Worm (Caenorhabditis elegans) whole organism, L2 larva: Measurements from ENCODE around the gene lido-2.

Source experiments
- C34F6.9 ChIP-seq: fragments of 150-350 bp; optimal IDR thresholded peaks from 2 replicates; lab custom pipeline; 2014; ENCODE audit warnings: missing biosample characterization, missing genetic modification characterization
- F13H6.1 ChIP-seq: sonication (generic microtip); optimal IDR thresholded peaks from 2 replicates; lab custom pipeline; 2016; ENCODE audit warnings: missing genetic modification characterization, missing compliant biosample characterization
- Y55F3AM.14 ChIP-seq: fragments of 200-800 bp; sonication (Bioruptor generic); optimal IDR thresholded peaks from 2 replicates; lab custom pipeline; 2018; ENCODE audit warnings: mild to moderate bottlenecking, missing genetic modification characterization, missing compliant biosample characterization
- ZK546.5 ChIP-seq: sonication (generic microtip); optimal IDR thresholded peaks from 2 replicates; lab custom pipeline; 2017; ENCODE audit warnings: missing biosample characterization, missing genetic modification characterization
- alr-1 ChIP-seq: fragments of 150-350 bp; optimal IDR thresholded peaks from 2 replicates; lab custom pipeline; 2014; ENCODE audit warnings: missing biosample characterization, missing genetic modification characterization
- aly-2 ChIP-seq: fragments of 150-350 bp; optimal IDR thresholded peaks from 2 replicates; lab custom pipeline; 2014; ENCODE audit warnings: missing biosample characterization, missing genetic modification characterization
- ama-1 ChIP-seq: fragments of 150-350 bp; optimal IDR thresholded peaks from 2 replicates; lab custom pipeline; 2018; ENCODE audit warnings: inconsistent platforms
- blmp-1 ChIP-seq: sonication (generic microtip); optimal IDR thresholded peaks from 2 replicates; lab custom pipeline; 2017; ENCODE audit warnings: missing genetic modification characterization, mild to moderate bottlenecking, missing compliant biosample characterization, antibody characterized with exemption, moderate library complexity; ENCODE audit not compliant: insufficient read depth
- ceh-82 ChIP-seq: fragments of 150-350 bp; optimal IDR thresholded peaks from 2 replicates; lab custom pipeline; 2014; ENCODE audit warnings: missing biosample characterization, missing genetic modification characterization
- crh-2 ChIP-seq: sonication (generic microtip); optimal IDR thresholded peaks from 2 replicates; lab custom pipeline; 2017; ENCODE audit warnings: missing biosample characterization, missing genetic modification characterization
- dmd-4 ChIP-seq: sonication (generic microtip); optimal IDR thresholded peaks from 2 replicates; lab custom pipeline; 2017; ENCODE audit warnings: missing biosample characterization, missing genetic modification characterization
- elt-1 ChIP-seq: fragments of 150-350 bp; optimal IDR thresholded peaks from 2 replicates; lab custom pipeline; 2014; ENCODE audit warnings: missing biosample characterization, missing genetic modification characterization
- fos-1 ChIP-seq: fragments of 150-350 bp; optimal IDR thresholded peaks from 2 replicates; lab custom pipeline; 2014; ENCODE audit warnings: missing biosample characterization, missing genetic modification characterization
- gmeb-1 ChIP-seq: fragments of 150-350 bp; optimal IDR thresholded peaks from 2 replicates; lab custom pipeline; 2014; ENCODE audit warnings: missing biosample characterization, missing genetic modification characterization
- lin-11 ChIP-seq: fragments of 150-350 bp; sonication (generic microtip); optimal IDR thresholded peaks from 2 replicates; lab custom pipeline; 2014; ENCODE audit warnings: missing biosample characterization, missing genetic modification characterization, inconsistent platforms, mixed read lengths
- lin-13 ChIP-seq: fragments of 150-350 bp; optimal IDR thresholded peaks from 2 replicates; lab custom pipeline; 2014; ENCODE audit warnings: missing biosample characterization, missing genetic modification reagents, missing genetic modification characterization
- lin-39 ChIP-seq: fragments of 150-350 bp; optimal IDR thresholded peaks from 2 replicates; lab custom pipeline; 2014; ENCODE audit warnings: missing biosample characterization, missing genetic modification reagents, missing genetic modification characterization
- lsy-2 ChIP-seq, 2 experiments: fragments of 150-350 bp in 1 of 2; sonication (generic microtip) in 1 of 2; optimal IDR thresholded peaks; 2 replicates each; lab custom pipeline; 2014 to 2017; ENCODE audit warnings: missing biosample characterization in 2 of 2, missing genetic modification characterization in 2 of 2
- mab-5 ChIP-seq: fragments of 150-350 bp; optimal IDR thresholded peaks from 2 replicates; lab custom pipeline; 2014; ENCODE audit warnings: missing biosample characterization, missing genetic modification characterization
- mdl-1 ChIP-seq, 2 experiments: fragments of 150-350 bp in 1 of 2; sonication (generic microtip) in 1 of 2; optimal IDR thresholded peaks; 2 replicates each; lab custom pipeline; 2017; ENCODE audit warnings: missing biosample characterization in 2 of 2, missing genetic modification characterization in 2 of 2
- nhr-10 ChIP-seq: sonication (generic microtip); optimal IDR thresholded peaks from 2 replicates; lab custom pipeline; 2017; ENCODE audit warnings: missing biosample characterization, missing genetic modification characterization
- nhr-11 ChIP-seq: fragments of 150-350 bp; optimal IDR thresholded peaks from 2 replicates; lab custom pipeline; 2014; ENCODE audit warnings: missing biosample characterization, missing genetic modification characterization
- nhr-129 ChIP-seq: fragments of 150-350 bp; optimal IDR thresholded peaks from 2 replicates; lab custom pipeline; 2014; ENCODE audit warnings: missing biosample characterization, missing genetic modification characterization
- nhr-21 ChIP-seq: fragments of 150-350 bp; optimal IDR thresholded peaks from 2 replicates; lab custom pipeline; 2014; ENCODE audit warnings: missing biosample characterization, missing genetic modification characterization
- nhr-237 ChIP-seq: fragments of 150-350 bp; optimal IDR thresholded peaks from 2 replicates; lab custom pipeline; 2014; ENCODE audit warnings: missing biosample characterization, missing genetic modification characterization
- nhr-6 ChIP-seq: fragments of 150-350 bp; optimal IDR thresholded peaks from 2 replicates; lab custom pipeline; 2014; ENCODE audit warnings: missing biosample characterization, missing genetic modification characterization
- nhr-77 ChIP-seq: fragments of 150-350 bp; optimal IDR thresholded peaks from 2 replicates; lab custom pipeline; 2014; ENCODE audit warnings: missing biosample characterization, missing genetic modification characterization
- peb-1 ChIP-seq: fragments of 150-350 bp; optimal IDR thresholded peaks from 2 replicates; lab custom pipeline; 2014; ENCODE audit warnings: missing biosample characterization, missing genetic modification characterization
- sem-4 ChIP-seq: fragments of 150-350 bp; optimal IDR thresholded peaks from 2 replicates; lab custom pipeline; 2014; ENCODE audit warnings: missing biosample characterization, missing genetic modification reagents, missing genetic modification characterization
- skn-1 ChIP-seq: sonication (generic microtip); optimal IDR thresholded peaks from 2 replicates; lab custom pipeline; 2017; ENCODE audit warnings: missing biosample characterization, missing genetic modification characterization
- sma-3 ChIP-seq: sonication (generic microtip); optimal IDR thresholded peaks from 2 replicates; lab custom pipeline; 2016; ENCODE audit warnings: missing genetic modification reagents, missing genetic modification characterization, missing compliant biosample characterization
- sma-9 ChIP-seq, 2 experiments: fragments of 150-350 bp in 1 of 2; sonication (generic microtip) in 1 of 2; optimal IDR thresholded peaks; 2 replicates each; lab custom pipeline; 2014 to 2016; ENCODE audit warnings: missing genetic modification characterization in 2 of 2, mild to moderate bottlenecking in 1 of 2, missing biosample characterization in 1 of 2, missing compliant biosample characterization in 1 of 2, missing genetic modification reagents in 1 of 2, moderate library complexity in 1 of 2
- unc-62 ChIP-seq: fragments of 150-350 bp; optimal IDR thresholded peaks from 2 replicates; lab custom pipeline; 2014; ENCODE audit warnings: missing biosample characterization, missing genetic modification reagents, missing genetic modification characterization
- zag-1 ChIP-seq: fragments of 150-350 bp; optimal IDR thresholded peaks from 2 replicates; lab custom pipeline; 2014; ENCODE audit warnings: missing biosample characterization, missing genetic modification characterization
- ztf-11 ChIP-seq: sonication (generic microtip); optimal IDR thresholded peaks from 2 replicates; lab custom pipeline; 2017; ENCODE audit warnings: missing biosample characterization, missing genetic modification characterization
- ztf-4 ChIP-seq: fragments of 150-350 bp; optimal IDR thresholded peaks from 2 replicates; lab custom pipeline; 2014; ENCODE audit warnings: missing biosample characterization, missing genetic modification characterization

Gene lido-2

ce11 chrX:17100656-17101055 lies at the start of gene lido-2:
TSS of gene lido-2 (minus strand) at chrX:17100756.
- TF ChIP-seq nhr-11 (tag; lab: Kevin White, UChicago) (no peak), nhr-77 (tag; lab: Kevin White, UChicago) (no peak), skn-1 (no peak), dmd-4 (no peak), alr-1 (tag; lab: Kevin White, UChicago) (no peak), crh-2 (tag; lab: Kevin White, UChicago) (no peak), blmp-1 (no peak), ztf-11 (tag; lab: Kevin White, UChicago) (no peak), sma-9 (GFP tag; optimal IDR thresholded peaks at IDR 0.05; lab: Kevin White, UChicago) (no peak), sma-9 (tag; optimal IDR thresholded peaks at IDR 0.05; lab: Kevin White, UChicago) (no peak), lin-11 (no peak)

ce11 chrX:17149877-17150490 lies 49.4 kb upstream of the lido-2 start, which contains the start of gene T23C6.4:
TSS of gene T23C6.4 (minus strand) at chrX:17149927.
- TF ChIP-seq ZK546.5 (tag; lab: Kevin White, UChicago) (no peak), nhr-6 (tag; lab: Kevin White, UChicago) (no peak), unc-62 (GFP tag; lab: Kevin White, UChicago) (no peak)

ce11 chrX:17146545-17146944 lies 46.0 kb upstream of the lido-2 start:
- TF ChIP-seq nhr-77 (tag; lab: Kevin White, UChicago) (no peak), alr-1 (tag; lab: Kevin White, UChicago) (no peak), crh-2 (tag; lab: Kevin White, UChicago) (peak; percentile 10), nhr-6 (tag; lab: Kevin White, UChicago) (no peak), ztf-4 (no peak), F13H6.1 (peak; percentile 25), lin-13 (GFP tag; lab: Kevin White, UChicago) (no peak), blmp-1 (no peak), C34F6.9 (no peak), nhr-21 (no peak), sma-9 (GFP tag; optimal IDR thresholded peaks at IDR 0.05; lab: Kevin White, UChicago) (peak; percentile 13), sma-9 (tag; optimal IDR thresholded peaks at IDR 0.05; lab: Kevin White, UChicago) (no peak), nhr-129 (no peak), nhr-10 (no peak), nhr-237 (tag; lab: Kevin White, UChicago) (no peak), sem-4 (tag; lab: Kevin White, UChicago) (no peak), fos-1 (tag; lab: Kevin White, UChicago) (peak; percentile 77), aly-2 (tag; lab: Kevin White, UChicago) (no peak), unc-62 (GFP tag; lab: Kevin White, UChicago) (no peak), lin-39 (tag; lab: Kevin White, UChicago) (no peak), zag-1 (tag; lab: Kevin White, UChicago) (no peak), mdl-1 (tag; optimal IDR thresholded peaks at IDR 0.05; lab: Kevin White, UChicago) (no peak), gmeb-1 (tag; lab: Kevin White, UChicago) (no peak), Y55F3AM.14 (GFP tag; lab: Kevin White, UChicago) (no peak)

ce11 chrX:17140447-17140846 lies 39.9 kb upstream of the lido-2 start:
- TF ChIP-seq nhr-6 (tag; lab: Kevin White, UChicago) (no peak), alr-1 (tag; lab: Kevin White, UChicago) (no peak), fos-1 (tag; lab: Kevin White, UChicago) (peak; percentile 47), mab-5 (tag; lab: Kevin White, UChicago) (no peak), crh-2 (tag; lab: Kevin White, UChicago) (peak; percentile 16), peb-1 (tag; lab: Kevin White, UChicago) (no peak), ama-1 (lab: Kevin White, UChicago) (no peak), aly-2 (tag; lab: Kevin White, UChicago) (no peak), gmeb-1 (tag; lab: Kevin White, UChicago) (no peak), F13H6.1 (no peak), lin-39 (tag; lab: Kevin White, UChicago) (no peak), ceh-82 (no peak), lsy-2 (tag; optimal IDR thresholded peaks at IDR 0.05; lab: Kevin White, UChicago) (peak in 1 of 2 experiments; percentile 9), nhr-21 (no peak), sma-9 (GFP tag; optimal IDR thresholded peaks at IDR 0.05; lab: Kevin White, UChicago) (peak; percentile 27), sma-9 (tag; optimal IDR thresholded peaks at IDR 0.05; lab: Kevin White, UChicago) (no peak), nhr-129 (no peak), sma-3 (GFP tag; lab: Kevin White, UChicago) (peak; percentile 23), C34F6.9 (no peak), blmp-1 (no peak), mdl-1 (tag; optimal IDR thresholded peaks at IDR 0.05; lab: Kevin White, UChicago) (no peak), zag-1 (tag; lab: Kevin White, UChicago) (no peak), elt-1 (tag; lab: Kevin White, UChicago) (no peak), lin-11 (no peak)
